Fruit fly (Drosophila melanogaster): ENCODE data around the gene CG2694.
A peak's percentile ranks its signal among the peaks of the same experiment; 100 is the strongest.

The CG2694 gene

DNA sequence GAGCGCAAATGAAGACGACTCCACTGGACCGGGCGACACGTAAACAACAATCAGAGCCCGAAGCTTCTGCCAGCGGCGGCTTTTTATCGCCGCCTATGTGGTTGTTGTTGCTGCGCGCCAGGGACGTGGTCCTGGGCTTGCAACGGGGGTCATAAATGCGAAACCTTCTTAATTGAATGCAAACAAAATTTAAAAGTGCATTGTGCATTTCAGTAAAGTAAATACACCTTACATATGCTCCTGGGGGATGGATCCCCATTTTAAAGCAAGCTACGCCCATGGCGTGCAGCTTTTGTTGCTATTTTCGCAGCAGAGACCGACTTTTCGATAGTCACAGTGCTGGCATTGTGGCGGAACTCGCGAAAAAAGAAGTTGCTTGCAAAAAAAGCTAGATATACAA is 10.2 kb upstream of the CG2694 start, which contains the start of gene Ugalt (continued):
- TF ChIP-seq esg (GFP tag; conservative IDR thresholded peaks at IDR 0.05) (peak; percentile 100), Jarid2 (GFP tag; optimal IDR thresholded peaks at IDR 0.05) (peak; percentile 100), CrebB (tag; optimal IDR thresholded peaks at IDR 0.05) (peak; percentile 100), ind (GFP tag; optimal IDR thresholded peaks at IDR 0.05) (peak; percentile 100), CG18619 (GFP tag; optimal IDR thresholded peaks at IDR 0.05) (peak; percentile 100), onecut (GFP tag; IDR thresholded peaks at IDR 0.05) (peak; percentile 100), Hey (tag; optimal IDR thresholded peaks at IDR 0.05) (peak; percentile 100), CG10462 (GFP tag; optimal IDR thresholded peaks at IDR 0.05) (peak; percentile 100), Sin3A (optimal IDR thresholded peaks at IDR 0.05) (no peak), unpg (GFP tag; optimal IDR thresholded peaks at IDR 0.05) (peak; percentile 100), corto (GFP tag; optimal IDR thresholded peaks at IDR 0.05) (peak; percentile 100), HLHmδ (GFP tag; optimal IDR thresholded peaks at IDR 0.05) (peak; percentile 98), CG18011 (GFP tag; optimal IDR thresholded peaks at IDR 0.05) (peak; percentile 95), CG4328 (GFP tag; optimal IDR thresholded peaks at IDR 0.05) (peak; percentile 100), Atf6 (GFP tag; IDR thresholded peaks at IDR 0.05) (peak; percentile 100), CG4360 (GFP tag; IDR thresholded peaks at IDR 0.05) (peak; percentile 100), wdn (GFP tag; IDR thresholded peaks at IDR 0.05) (peak; percentile 100), da (GFP tag; optimal IDR thresholded peaks at IDR 0.05) (peak; percentile 100), ash1 (GFP tag; optimal IDR thresholded peaks at IDR 0.05) (peak; percentile 100), Eip74EF (GFP tag; optimal IDR thresholded peaks at IDR 0.05) (peak in 1 of 2 experiments; percentile 100), vfl (GFP tag; optimal IDR thresholded peaks at IDR 0.05) (peak; percentile 100), CG9876 (GFP tag; optimal IDR thresholded peaks at IDR 0.05) (peak; percentile 100), Ada2b (GFP tag; IDR thresholded peaks at IDR 0.05) (peak; percentile 100), Atf3 (GFP tag; optimal IDR thresholded peaks at IDR 0.05) (peak; percentile 100), wor (GFP tag; IDR thresholded peaks at IDR 0.05) (peak; percentile 100), CG8281 (tag; optimal IDR thresholded peaks at IDR 0.05) (peak; percentile 98), CG8089 (GFP tag; optimal IDR thresholded peaks at IDR 0.05) (peak; percentile 100), exex (tag; optimal IDR thresholded peaks at IDR 0.05) (peak; percentile 100), ro (GFP tag; IDR thresholded peaks at IDR 0.05) (peak; percentile 100), CG16863 (GFP tag; optimal IDR thresholded peaks at IDR 0.05) (peak; percentile 100), jumu (GFP tag; optimal IDR thresholded peaks at IDR 0.05) (peak; percentile 100), pnt (GFP tag; optimal IDR thresholded peaks at IDR 0.05) (peak; percentile 100), CG1647 (GFP tag; optimal IDR thresholded peaks at IDR 0.05) (peak; percentile 100), Sox100B (GFP tag; optimal IDR thresholded peaks at IDR 0.05) (peak; percentile 100), ems (GFP tag; optimal IDR thresholded peaks at IDR 0.05) (peak; percentile 100), Dbx (GFP tag; IDR thresholded peaks at IDR 0.05) (peak; percentile 100), CG12659 (GFP tag; optimal IDR thresholded peaks at IDR 0.05) (peak; percentile 100), CG6683 (GFP tag; optimal IDR thresholded peaks at IDR 0.05) (peak; percentile 100), Sry-δ (GFP tag; optimal IDR thresholded peaks at IDR 0.05) (peak; percentile 94), dan (GFP tag; IDR thresholded peaks at IDR 0.05) (peak; percentile 100), B-H2 (GFP tag; optimal IDR thresholded peaks at IDR 0.05) (peak; percentile 99), aop (GFP tag; IDR thresholded peaks at IDR 0.05) (peak; percentile 100), CG11696 (GFP tag; IDR thresholded peaks at IDR 0.05) (peak; percentile 100), dmrt99B (tag; optimal IDR thresholded peaks at IDR 0.05) (peak; percentile 100), Stat92E (GFP tag; optimal IDR thresholded peaks at IDR 0.05) (peak in 1 of 3 experiments; percentile 99), Ets97D (GFP tag; optimal IDR thresholded peaks at IDR 0.05) (peak; percentile 98), Dref (GFP tag; IDR thresholded peaks at IDR 0.05) (peak; percentile 70)
